Fruit fly (Drosophila melanogaster) whole organism: ENCODE measurements around the gene Gr98d.

Experiments
- CG8478 ChIP-seq: fragments of >200 bp; optimal IDR thresholded peaks from 2 replicates; lab custom pipeline; 2018; ENCODE audit warnings: inconsistent platforms
- EcR ChIP-seq, 2 experiments: fragments of >200 bp; optimal IDR thresholded peaks; 2 replicates each; lab custom pipeline; 2017; ENCODE audit warnings: missing biosample characterization in 2 of 2, missing genetic modification characterization in 2 of 2, missing genetic modification reagents in 2 of 2
- pan ChIP-seq: fragments of >200 bp; optimal IDR thresholded peaks from 2 replicates; lab custom pipeline; 2017
- psq ChIP-seq: fragments of >200 bp; optimal IDR thresholded peaks from 2 replicates; lab custom pipeline; 2017
- usp ChIP-seq: fragments of >200 bp; optimal IDR thresholded peaks from 2 replicates; lab custom pipeline; 2017; ENCODE audit warnings: missing biosample characterization, missing genetic modification characterization, mixed read lengths

dm6 chr3R:27580274-27581011, 34.6 kb downstream of the Gr98d start:
- TF ChIP-seq psq (lab: Kevin White, UChicago) (no peak), CG8478 (lab: Kevin White, UChicago) (no peak), pan (lab: Kevin White, UChicago) (no peak), EcR (GFP tag; optimal IDR thresholded peaks at IDR 0.05; lab: Kevin White, UChicago) (no peak), usp (GFP tag; lab: Kevin White, UChicago) (no peak)
